Worm (Caenorhabditis elegans): ENCODE results near the gene hrpk-2.

DNA sequence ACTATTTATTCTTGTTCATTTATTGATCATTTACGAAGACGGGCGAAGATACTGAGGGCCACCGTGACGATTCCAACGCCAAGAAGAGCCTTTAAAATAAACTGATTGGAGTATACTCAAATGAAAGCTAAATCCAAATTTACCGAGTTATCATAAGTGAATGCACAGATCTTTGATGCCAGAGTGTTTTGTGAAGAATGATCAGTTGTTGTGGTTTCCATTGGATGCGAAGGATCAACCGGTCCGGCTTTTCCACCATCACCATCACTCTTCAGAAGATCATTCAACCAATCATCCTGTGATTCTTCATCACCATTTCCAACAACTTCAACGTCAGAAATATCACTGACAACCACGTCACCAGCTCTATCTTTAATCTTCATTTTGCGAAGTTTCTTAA is 9.7 kb upstream of the hrpk-2 start:
- TF ChIP-seq W03F9.2 (tag; optimal IDR thresholded peaks at IDR 0.05) (no peak), dao-5 (tag; optimal IDR thresholded peaks at IDR 0.05) (no peak)

All from whole organism, L4/young adult.